Fruit fly (Drosophila melanogaster): ENCODE data around the gene hyx.

hyx gene

DNA sequence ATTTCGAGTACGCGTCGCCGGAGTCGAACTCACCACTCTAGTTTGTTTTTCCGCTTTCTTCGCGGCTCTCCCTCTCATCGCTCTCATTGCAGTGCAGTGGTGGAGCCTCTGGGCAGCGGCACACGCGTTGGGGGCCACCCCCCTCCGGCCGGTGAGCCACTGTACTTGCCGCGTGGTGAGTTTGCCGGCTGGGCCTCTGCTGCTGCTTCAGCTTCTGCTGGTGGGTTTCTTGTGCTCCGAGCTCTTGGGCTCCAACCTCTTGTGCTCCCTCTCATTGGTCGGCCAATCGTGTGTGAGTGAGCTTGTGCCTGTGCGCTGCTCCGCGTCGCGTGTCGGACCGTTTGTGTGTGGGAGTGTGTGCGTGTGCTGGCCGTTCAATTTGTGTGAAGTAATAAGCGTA, 14.5 kb downstream of the hyx start (continued):
- peak; percentile 73 for TF ChIP-seq jumu (GFP tag; optimal IDR thresholded peaks at IDR 0.05)
- no peak for TF ChIP-seq bowl (GFP tag; IDR thresholded peaks at IDR 0.05)
- TF ChIP-seq CG31224 (GFP tag; IDR thresholded peaks at IDR 0.05) = no peak
- TF ChIP-seq CG11085 (GFP tag; IDR thresholded peaks at IDR 0.05) = no peak
- no peak for TF ChIP-seq CG12155 (GFP tag; optimal IDR thresholded peaks at IDR 0.05)
- no peak for TF ChIP-seq CG18764 (GFP tag; optimal IDR thresholded peaks at IDR 0.05)
- peak; percentile 52 for TF ChIP-seq CG8089 (GFP tag; optimal IDR thresholded peaks at IDR 0.05)
- TF ChIP-seq CG32767 (GFP tag; IDR thresholded peaks at IDR 0.05) = no peak
- TF ChIP-seq Spps (tag; optimal IDR thresholded peaks at IDR 0.05) = no peak
- TF ChIP-seq CG4854 (GFP tag; optimal IDR thresholded peaks at IDR 0.05) = peak; percentile 6
- TF ChIP-seq dmrt99B (tag; optimal IDR thresholded peaks at IDR 0.05) = peak; percentile 33
- no peak for TF ChIP-seq CG10462 (GFP tag; optimal IDR thresholded peaks at IDR 0.05)
- TF ChIP-seq CG15479 (GFP tag; optimal IDR thresholded peaks at IDR 0.05) = no peak
- TF ChIP-seq lov (optimal IDR thresholded peaks at IDR 0.05) = no peak
- TF ChIP-seq lov (GFP tag; IDR thresholded peaks at IDR 0.05) = no peak
- peak; percentile 84 for TF ChIP-seq Fer1 (GFP tag; optimal IDR thresholded peaks at IDR 0.05)
- TF ChIP-seq unpg (GFP tag; optimal IDR thresholded peaks at IDR 0.05) = peak; percentile 34
- TF ChIP-seq Fer3 (tag; optimal IDR thresholded peaks at IDR 0.05) = peak; percentile 52
- no peak for TF ChIP-seq Kr (GFP tag; optimal IDR thresholded peaks at IDR 0.05)
- TF ChIP-seq ase (GFP tag; IDR thresholded peaks at IDR 0.05) = no peak
- no peak for TF ChIP-seq croc (GFP tag; conservative IDR thresholded peaks at IDR 0.05)
- TF ChIP-seq chn (GFP tag; optimal IDR thresholded peaks at IDR 0.05) = peak; percentile 73
- TF ChIP-seq CG18011 (GFP tag; optimal IDR thresholded peaks at IDR 0.05) = peak; percentile 1

DNA sequence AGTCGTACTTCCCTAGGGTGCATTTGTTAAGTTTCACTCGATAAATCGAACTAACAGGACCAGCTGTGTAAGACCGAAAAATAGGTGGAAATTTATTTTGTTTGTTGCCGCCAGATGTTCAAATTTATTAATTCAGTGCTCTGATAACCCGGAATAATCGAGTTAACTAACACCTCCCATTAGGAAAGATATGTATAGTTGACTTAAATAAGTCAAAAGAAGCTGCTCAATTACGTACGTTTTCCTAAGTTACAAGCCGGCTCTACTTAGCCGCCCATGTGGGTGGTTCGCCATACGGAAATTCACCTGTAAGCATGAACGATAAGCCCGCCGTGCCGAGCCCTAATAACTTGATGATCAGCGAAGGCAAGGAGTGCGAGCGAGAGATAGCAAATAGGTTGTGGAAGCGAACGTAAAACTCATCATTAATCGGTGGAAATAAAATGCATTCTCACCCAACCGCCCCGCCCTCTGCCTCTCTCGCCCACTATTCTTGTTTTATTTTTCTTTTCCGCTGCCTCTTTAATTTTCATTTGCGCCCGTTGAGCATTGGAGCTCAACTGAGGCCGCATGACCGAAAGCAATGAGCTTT, 15.4 kb downstream of the hyx start:
- TF ChIP-seq ab (GFP tag; optimal IDR thresholded peaks at IDR 0.05) (no peak), tap (tag; optimal IDR thresholded peaks at IDR 0.05) (peak; percentile 25), CG7372 (GFP tag; IDR thresholded peaks at IDR 0.05) (no peak), CG12391 (tag; optimal IDR thresholded peaks at IDR 0.05) (peak; percentile 31), CG2120 (GFP tag; optimal IDR thresholded peaks at IDR 0.05) (peak; percentile 68), HmgZ (tag; optimal IDR thresholded peaks at IDR 0.05) (no peak), CG12219 (GFP tag; optimal IDR thresholded peaks at IDR 0.05) (peak; percentile 27), CG9727 (GFP tag; optimal IDR thresholded peaks at IDR 0.05) (peak; percentile 8), CG4404 (GFP tag; IDR thresholded peaks at IDR 0.05) (no peak), shn (GFP tag; optimal IDR thresholded peaks at IDR 0.05) (peak; percentile 19), Ravus (GFP tag; IDR thresholded peaks at IDR 0.05) (no peak), CG6854 (GFP tag; optimal IDR thresholded peaks at IDR 0.05) (no peak), CG7786 (GFP tag; optimal IDR thresholded peaks at IDR 0.05) (peak; percentile 53), Sox102F (GFP tag; optimal IDR thresholded peaks at IDR 0.05) (peak; percentile 55), CG1529 (GFP tag; optimal IDR thresholded peaks at IDR 0.05) (peak; percentile 8), chif (GFP tag; optimal IDR thresholded peaks at IDR 0.05) (peak in 1 of 2 experiments; percentile 18), fd96Cb (tag; optimal IDR thresholded peaks at IDR 0.05) (peak; percentile 65), CG13287 (GFP tag; IDR thresholded peaks at IDR 0.05; ENCODE audit: partially characterized antibody) (no peak), dmrt99B (tag; optimal IDR thresholded peaks at IDR 0.05) (peak; percentile 76), onecut (GFP tag; IDR thresholded peaks at IDR 0.05) (0 out of 2 replicates have a peak, but pooled peaks have one; percentile 2), unpg (GFP tag; optimal IDR thresholded peaks at IDR 0.05) (peak; percentile 41), zfh2 (GFP tag; optimal IDR thresholded peaks at IDR 0.05) (peak; percentile 57), Oli (tag; optimal IDR thresholded peaks at IDR 0.05) (peak; percentile 67), maf-S (GFP tag; optimal IDR thresholded peaks at IDR 0.05) (peak; percentile 48), CG16779 (GFP tag; IDR thresholded peaks at IDR 0.05) (no peak), CG7357 (GFP tag; IDR thresholded peaks at IDR 0.05) (0 out of 3 replicates have a peak, but pooled peaks have one; percentile 21), CG7556 (GFP tag; optimal IDR thresholded peaks at IDR 0.05) (peak; percentile 48), NfI (GFP tag; optimal IDR thresholded peaks at IDR 0.05) (peak; percentile 60), Fer1 (GFP tag; optimal IDR thresholded peaks at IDR 0.05) (peak; percentile 38), Med (GFP tag) (peak; percentile 78), CG12104 (GFP tag; optimal IDR thresholded peaks at IDR 0.05) (no peak)
